Worm (Caenorhabditis elegans) whole organism, late embryonic: Measurements from ENCODE around the gene str-185.

Source experiments
- C08G9.2 ChIP-seq: sonication (generic microtip); optimal IDR thresholded peaks from 2 replicates; lab custom pipeline; 2016; ENCODE audit warnings: mild to moderate bottlenecking, missing genetic modification characterization, moderate library complexity, missing compliant biosample characterization
- ceh-14 ChIP-seq: sonication (generic microtip); optimal IDR thresholded peaks from 2 replicates; lab custom pipeline; 2016; ENCODE audit warnings: missing genotype, missing genetic modification characterization, missing compliant biosample characterization
- ceh-18 ChIP-seq: sonication (generic microtip); optimal IDR thresholded peaks from 2 replicates; lab custom pipeline; 2016; ENCODE audit warnings: missing genetic modification characterization, missing compliant biosample characterization
- ceh-30 ChIP-seq: fragments of 150-350 bp; optimal IDR thresholded peaks from 2 replicates; lab custom pipeline; 2014; ENCODE audit warnings: missing biosample characterization, missing genetic modification characterization
- ceh-31 ChIP-seq: sonication (generic microtip); optimal IDR thresholded peaks from 2 replicates; lab custom pipeline; 2016; ENCODE audit warnings: missing genetic modification characterization, missing compliant biosample characterization
- elt-2 ChIP-seq: sonication (generic microtip); optimal IDR thresholded peaks from 2 replicates; lab custom pipeline; 2016; ENCODE audit warnings: missing genetic modification reagents, missing genetic modification characterization, missing compliant biosample characterization
- ets-4 ChIP-seq: sonication (generic microtip); optimal IDR thresholded peaks from 2 replicates; lab custom pipeline; 2016; ENCODE audit warnings: missing genetic modification characterization, missing compliant biosample characterization
- eyg-1 ChIP-seq: sonication (generic microtip); optimal IDR thresholded peaks from 2 replicates; lab custom pipeline; 2016; ENCODE audit warnings: missing genotype, missing genetic modification characterization, missing compliant biosample characterization
- lim-6 ChIP-seq: sonication (generic microtip); optimal IDR thresholded peaks from 2 replicates; lab custom pipeline; 2016; ENCODE audit warnings: missing genetic modification characterization, missing compliant biosample characterization
- pqm-1 ChIP-seq: sonication (generic microtip); optimal IDR thresholded peaks from 2 replicates; lab custom pipeline; 2016; ENCODE audit warnings: missing genetic modification characterization, missing compliant biosample characterization
- ref-2 ChIP-seq: sonication (generic microtip); optimal IDR thresholded peaks from 2 replicates; lab custom pipeline; 2016; ENCODE audit warnings: missing genetic modification characterization, missing compliant biosample characterization
- sox-2 ChIP-seq: fragments of 200-800 bp; sonication (Bioruptor generic); IDR thresholded peaks from 2 replicates; pipeline ENCODE4 v1.3.6; 2022; ENCODE audit warnings: missing genetic modification reagents, missing genetic modification characterization, missing compliant biosample characterization
- sox-4 ChIP-seq: sonication (generic microtip); optimal IDR thresholded peaks from 2 replicates; lab custom pipeline; 2017; ENCODE audit warnings: mild to moderate bottlenecking, missing genetic modification characterization, inconsistent platforms, missing compliant biosample characterization
- tbx-2 ChIP-seq: sonication (generic microtip); optimal IDR thresholded peaks from 2 replicates; lab custom pipeline; 2016; ENCODE audit warnings: missing genetic modification characterization, missing compliant biosample characterization
- tbx-7 ChIP-seq: sonication (generic microtip); optimal IDR thresholded peaks from 2 replicates; lab custom pipeline; 2016; ENCODE audit warnings: missing genotype, missing genetic modification characterization, missing compliant biosample characterization
- unc-3 ChIP-seq, 2 experiments: fragments of 200-800 bp in 1 of 2; sonication (Bioruptor generic) in 1 of 2; sonication (generic microtip) in 1 of 2; conservative IDR thresholded peaks in 1 of 2; optimal IDR thresholded peaks in 1 of 2; 2 replicates each; pipeline versions ENCODE4 v1.3.6 to Lab custom; 2016 to 2022; ENCODE audit warnings: missing compliant biosample characterization in 2 of 2, missing genetic modification characterization in 2 of 2, missing genetic modification reagents in 1 of 2
- unc-42 ChIP-seq: sonication (generic microtip); optimal IDR thresholded peaks from 2 replicates; lab custom pipeline; 2016; ENCODE audit warnings: missing genotype, missing genetic modification characterization, missing compliant biosample characterization
- unc-86 ChIP-seq: sonication (generic microtip); optimal IDR thresholded peaks from 2 replicates; lab custom pipeline; 2016; ENCODE audit warnings: missing genetic modification characterization, missing compliant biosample characterization

Gene str-185

DNA sequence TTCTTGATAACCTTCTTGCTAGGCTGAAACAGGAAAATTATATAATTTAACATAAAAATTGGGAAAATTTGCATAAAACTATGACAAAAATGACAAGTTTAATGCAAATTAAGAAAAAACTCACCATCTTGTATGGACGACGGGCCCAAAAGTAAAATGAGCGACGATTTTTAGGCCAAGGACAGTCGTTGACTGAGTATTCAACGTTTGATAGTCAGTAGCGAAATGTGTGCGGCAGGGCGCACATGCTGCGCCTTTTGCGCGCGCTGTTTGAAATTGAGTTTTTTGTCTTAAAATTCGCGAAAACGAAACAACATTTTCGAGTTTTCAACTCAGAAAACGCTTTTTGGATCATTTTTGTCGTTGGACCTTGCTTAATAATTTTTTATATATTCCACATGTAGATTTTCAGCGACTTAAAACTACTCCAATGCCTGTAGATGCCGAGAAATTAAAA, 39.3 kb downstream of the str-185 start, which contains the start of the genes rpl-7A and set-21 (continued):
- TF ChIP-seq pqm-1 = no peak
- peak; percentile 79 for TF ChIP-seq unc-42 (tag; lab: Kevin White, UChicago)
- no peak for TF ChIP-seq lim-6
- TF ChIP-seq ceh-14 (tag; lab: Kevin White, UChicago) = peak; percentile 62
- TF ChIP-seq tbx-7 (tag; lab: Kevin White, UChicago) = peak; percentile 15
- peak; percentile 80 for TF ChIP-seq tbx-2 (tag; lab: Kevin White, UChicago)
- peak; percentile 63; the same call in 1 of the 2 replicates for TF ChIP-seq unc-3 (GFP tag; conservative IDR thresholded peaks at IDR 0.05; lab: Robert Waterston, UW)
- TF ChIP-seq unc-3 (tag; optimal IDR thresholded peaks at IDR 0.05; lab: Kevin White, UChicago) = no peak
- peak; percentile 88 for TF ChIP-seq ref-2 (tag; lab: Kevin White, UChicago)
- TF ChIP-seq C08G9.2 (tag; lab: Kevin White, UChicago) = peak; percentile 34
- no peak for TF ChIP-seq sox-4
- TF ChIP-seq sox-2 (GFP tag; lab: Robert Waterston, UW) = peak; percentile 27; the same call in 1 of the 2 replicates
- no peak for TF ChIP-seq eyg-1 (tag; lab: Kevin White, UChicago)
- peak; percentile 81 for TF ChIP-seq ceh-31
- TF ChIP-seq ceh-18 (tag; lab: Kevin White, UChicago) = peak; percentile 82

- TF ChIP-seq unc-86 (tag; lab: Kevin White, UChicago) = no peak
- no peak for TF ChIP-seq ets-4
- peak; percentile 39 for TF ChIP-seq elt-2 (tag; lab: Kevin White, UChicago)
- no peak for TF ChIP-seq ceh-30 (tag; lab: Kevin White, UChicago)
These were observed 43.5 kb downstream of the str-185 start, which contains the start of gene tald-1 for ce11 chrIV:4386351-4386750. tald-1 (plus strand) TSS chrIV:4386651.
